Fruit fly (Drosophila melanogaster) whole organism: ENCODE measurements around the gene Pka-C1.

ENCODE experiments used
- psq ChIP-seq: fragments of >200 bp; optimal IDR thresholded peaks from 2 replicates; lab custom pipeline; 2017
- usp ChIP-seq: fragments of >200 bp; optimal IDR thresholded peaks from 2 replicates; lab custom pipeline; 2017; ENCODE audit warnings: missing biosample characterization, missing genetic modification characterization, mixed read lengths

DNA sequence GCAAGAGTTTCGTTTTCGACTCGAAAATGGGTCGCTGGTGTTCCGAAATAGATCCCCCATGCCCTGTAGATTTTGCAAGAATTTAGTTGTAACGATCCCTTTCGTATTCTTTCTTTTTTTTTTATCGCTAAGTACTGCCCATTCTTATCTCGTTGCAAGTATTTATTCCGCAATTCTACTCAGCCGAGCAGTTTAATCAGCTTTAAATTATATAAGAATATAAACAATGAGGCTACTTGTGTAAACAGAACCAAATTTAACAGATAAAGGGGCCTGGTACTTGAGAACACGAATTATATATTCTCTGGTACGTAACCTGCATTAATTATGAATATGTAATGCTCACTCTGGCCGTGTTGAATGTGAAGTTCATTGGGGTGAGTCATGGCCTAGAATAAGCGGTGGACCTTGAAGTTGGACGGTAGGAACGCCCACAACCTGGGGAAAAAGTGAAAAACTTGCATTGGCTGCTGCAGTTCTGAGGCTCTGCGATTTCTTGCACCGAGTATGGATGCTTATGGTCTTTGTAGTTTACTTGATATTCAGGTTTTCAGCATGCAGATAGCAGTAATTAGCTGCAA lies 8.5 kb upstream of the Pka-C1 start:
- TF ChIP-seq usp (GFP tag; lab: Kevin White, UChicago) (no peak), psq (lab: Kevin White, UChicago) (no peak)
